Worm (Caenorhabditis elegans) whole organism, L1 larva: ENCODE measurements around the gene srj-11.

Experiments
- ceh-82 ChIP-seq, 3 experiments: fragments of 150-350 bp in 1 of 3; sonication (generic microtip) in 2 of 3; optimal IDR thresholded peaks; 2 replicates each; lab custom pipeline; 2014 to 2017; ENCODE audit warnings: missing biosample characterization in 3 of 3, missing genetic modification characterization in 3 of 3
- dsc-1 ChIP-seq: sonication (generic microtip); optimal IDR thresholded peaks from 2 replicates; lab custom pipeline; 2016; ENCODE audit warnings: mild to moderate bottlenecking, missing genetic modification characterization, missing compliant biosample characterization
- lsy-2 ChIP-seq, 2 experiments: fragments of 150-350 bp; optimal IDR thresholded peaks; 2 replicates each; lab custom pipeline; 2014; ENCODE audit warnings: missing biosample characterization in 2 of 2, missing genetic modification characterization in 2 of 2
- nhr-28 ChIP-seq: fragments of 150-350 bp; optimal IDR thresholded peaks from 2 replicates; lab custom pipeline; 2014; ENCODE audit warnings: missing biosample characterization, missing genetic modification characterization
- pag-3 ChIP-seq: sonication (generic microtip); optimal IDR thresholded peaks from 2 replicates; lab custom pipeline; 2017; ENCODE audit warnings: missing genetic modification characterization, mild to moderate bottlenecking, missing compliant biosample characterization, antibody characterized with exemption, borderline replicate concordance; ENCODE audit not compliant: insufficient read depth

- no peak for TF ChIP-seq ceh-82 (tag; optimal IDR thresholded peaks at IDR 0.05; lab: Kevin White, UChicago)
- TF ChIP-seq nhr-28 (tag; lab: Kevin White, UChicago): no peak
- no peak for TF ChIP-seq lsy-2 (tag; optimal IDR thresholded peaks at IDR 0.05; lab: Kevin White, UChicago)
- TF ChIP-seq pag-3: no peak
- no peak for TF ChIP-seq dsc-1 (tag; lab: Kevin White, UChicago)
These were observed 40.9 kb upstream of the srj-11 start, which contains the start of gene K08D9.4 for ce11 chrV:3200323-3200722.
